Worm (Caenorhabditis elegans) whole organism, L2 larva: ENCODE measurements around the gene K09A9.6.

Source experiments
- crh-2 ChIP-seq: sonication (generic microtip); optimal IDR thresholded peaks from 2 replicates; lab custom pipeline; 2017; ENCODE audit warnings: missing biosample characterization, missing genetic modification characterization
- elt-3 ChIP-seq: sonication (generic microtip); optimal IDR thresholded peaks from 2 replicates; lab custom pipeline; 2017; ENCODE audit warnings: missing biosample characterization, missing genetic modification characterization
- fos-1 ChIP-seq: fragments of 150-350 bp; optimal IDR thresholded peaks from 2 replicates; lab custom pipeline; 2014; ENCODE audit warnings: missing biosample characterization, missing genetic modification characterization
- lin-13 ChIP-seq: fragments of 150-350 bp; optimal IDR thresholded peaks from 2 replicates; lab custom pipeline; 2014; ENCODE audit warnings: missing biosample characterization, missing genetic modification reagents, missing genetic modification characterization
- lin-39 ChIP-seq: fragments of 150-350 bp; optimal IDR thresholded peaks from 2 replicates; lab custom pipeline; 2014; ENCODE audit warnings: missing biosample characterization, missing genetic modification reagents, missing genetic modification characterization
- mab-5 ChIP-seq: fragments of 150-350 bp; optimal IDR thresholded peaks from 2 replicates; lab custom pipeline; 2014; ENCODE audit warnings: missing biosample characterization, missing genetic modification characterization
- mdl-1 ChIP-seq, 2 experiments: fragments of 150-350 bp in 1 of 2; sonication (generic microtip) in 1 of 2; optimal IDR thresholded peaks; 2 replicates each; lab custom pipeline; 2017; ENCODE audit warnings: missing biosample characterization in 2 of 2, missing genetic modification characterization in 2 of 2
- nhr-10 ChIP-seq: sonication (generic microtip); optimal IDR thresholded peaks from 2 replicates; lab custom pipeline; 2017; ENCODE audit warnings: missing biosample characterization, missing genetic modification characterization
- sma-9 ChIP-seq, 2 experiments: fragments of 150-350 bp in 1 of 2; sonication (generic microtip) in 1 of 2; optimal IDR thresholded peaks; 2 replicates each; lab custom pipeline; 2014 to 2016; ENCODE audit warnings: missing genetic modification characterization in 2 of 2, mild to moderate bottlenecking in 1 of 2, missing biosample characterization in 1 of 2, missing compliant biosample characterization in 1 of 2, missing genetic modification reagents in 1 of 2, moderate library complexity in 1 of 2
- snpc-4 ChIP-seq: fragments of 150-350 bp; optimal IDR thresholded peaks from 2 replicates; lab custom pipeline; 2014; ENCODE audit warnings: missing biosample characterization, missing genetic modification characterization
- ztf-11 ChIP-seq: sonication (generic microtip); optimal IDR thresholded peaks from 2 replicates; lab custom pipeline; 2017; ENCODE audit warnings: missing biosample characterization, missing genetic modification characterization

- no peak for TF ChIP-seq ztf-11 (tag; lab: Kevin White, UChicago)
- TF ChIP-seq fos-1 = no peak
- no peak for TF ChIP-seq elt-3 (tag; lab: Kevin White, UChicago)
- TF ChIP-seq sma-9 (GFP tag; optimal IDR thresholded peaks at IDR 0.05; lab: Kevin White, UChicago) = peak; percentile 59
- TF ChIP-seq sma-9 (tag; optimal IDR thresholded peaks at IDR 0.05; lab: Kevin White, UChicago) = no peak
- peak; percentile 40 for TF ChIP-seq crh-2
- no peak for TF ChIP-seq snpc-4 (tag; lab: Kevin White, UChicago)
- peak in 1 of 2 experiments; percentile 46 for TF ChIP-seq mdl-1 (tag; optimal IDR thresholded peaks at IDR 0.05; lab: Kevin White, UChicago)
- TF ChIP-seq mab-5 = peak; percentile 5
- peak; percentile 32 for TF ChIP-seq lin-13 (GFP tag; lab: Kevin White, UChicago)
- TF ChIP-seq nhr-10 (tag; lab: Kevin White, UChicago) = no peak
- TF ChIP-seq lin-39 = no peak
Observed at ce11 chrX:15600512-15601117, 23.6 kb downstream of the K09A9.6 start, which contains the start of gene ent-2.
